Worm (Caenorhabditis elegans) whole organism, mixed stage, embryonic: Measurements from ENCODE around the gene fkb-1.

Source experiments
- M03D4.4 ChIP-seq: sonication (generic microtip); optimal IDR thresholded peaks from 2 replicates; lab custom pipeline; 2017; ENCODE audit warnings: mild to moderate bottlenecking, missing genetic modification characterization, missing compliant biosample characterization
- bed-3 ChIP-seq: fragments of 200-800 bp; sonication (Bioruptor generic); optimal IDR thresholded peaks from 3 replicates; lab custom pipeline; 2018; ENCODE audit warnings: mild to moderate bottlenecking, missing genetic modification characterization, moderate library complexity, missing compliant biosample characterization
- blmp-1 ChIP-seq: fragments of 150-350 bp; optimal IDR thresholded peaks from 2 replicates; lab custom pipeline; 2014; ENCODE audit warnings: missing biosample characterization, missing genetic modification characterization
- ceh-39 ChIP-seq: fragments of 150-350 bp; optimal IDR thresholded peaks from 2 replicates; lab custom pipeline; 2014; ENCODE audit warnings: missing biosample characterization, missing genetic modification characterization
- ceh-83 ChIP-seq: fragments of 200-800 bp; sonication (Bioruptor generic); optimal IDR thresholded peaks from 2 replicates; lab custom pipeline; 2018; ENCODE audit warnings: mild to moderate bottlenecking, missing genetic modification characterization, missing compliant biosample characterization
- ces-1 ChIP-seq: fragments of 150-350 bp; optimal IDR thresholded peaks from 2 replicates; lab custom pipeline; 2014; ENCODE audit warnings: missing biosample characterization, missing genetic modification reagents, missing genetic modification characterization
- cnd-1 ChIP-seq: fragments of 200-800 bp; sonication (Bioruptor generic); optimal IDR thresholded peaks from 2 replicates; lab custom pipeline; 2018; ENCODE audit warnings: mild to moderate bottlenecking, missing genetic modification characterization, missing compliant biosample characterization
- drap-1 ChIP-seq: fragments of 200-800 bp; sonication (Bioruptor generic); optimal IDR thresholded peaks from 3 replicates; lab custom pipeline; 2018; ENCODE audit warnings: mild to moderate bottlenecking, missing genetic modification characterization, missing compliant biosample characterization
- elt-1 ChIP-seq: sonication (generic microtip); optimal IDR thresholded peaks from 2 replicates; lab custom pipeline; 2017; ENCODE audit warnings: missing genetic modification characterization, mild to moderate bottlenecking, missing compliant biosample characterization, antibody characterized with exemption, moderate library complexity, borderline replicate concordance; ENCODE audit not compliant: insufficient read depth
- elt-3 ChIP-seq: fragments of 150-350 bp; optimal IDR thresholded peaks from 2 replicates; lab custom pipeline; 2014; ENCODE audit warnings: missing biosample characterization, missing genetic modification characterization
- lsy-2 ChIP-seq: fragments of 150-350 bp; optimal IDR thresholded peaks from 2 replicates; lab custom pipeline; 2014; ENCODE audit warnings: missing biosample characterization, missing genetic modification characterization
- mab-5 ChIP-seq: fragments of 150-350 bp; optimal IDR thresholded peaks from 2 replicates; lab custom pipeline; 2014; ENCODE audit warnings: missing biosample characterization, missing genetic modification characterization
- mep-1 ChIP-seq: fragments of 150-350 bp; optimal IDR thresholded peaks from 2 replicates; lab custom pipeline; 2017; ENCODE audit warnings: missing biosample characterization, missing genetic modification reagents, missing genetic modification characterization, inconsistent platforms
- mls-2 ChIP-seq: sonication (generic microtip); optimal IDR thresholded peaks from 2 replicates; lab custom pipeline; 2016; ENCODE audit warnings: mild to moderate bottlenecking, missing genetic modification characterization, moderate library complexity, missing compliant biosample characterization
- nhr-12 ChIP-seq: fragments of 150-350 bp; optimal IDR thresholded peaks from 2 replicates; lab custom pipeline; 2014; ENCODE audit warnings: missing biosample characterization, missing genetic modification characterization
- nhr-2 ChIP-seq: fragments of 150-350 bp; optimal IDR thresholded peaks from 2 replicates; lab custom pipeline; 2014; ENCODE audit warnings: missing biosample characterization, missing genetic modification characterization
- nhr-28 ChIP-seq: fragments of 150-350 bp; optimal IDR thresholded peaks from 2 replicates; lab custom pipeline; 2014; ENCODE audit warnings: missing biosample characterization, missing genetic modification characterization
- nhr-76 ChIP-seq: sonication (generic microtip); optimal IDR thresholded peaks from 2 replicates; lab custom pipeline; 2017; ENCODE audit warnings: missing biosample characterization, missing genetic modification characterization
- pha-4 ChIP-seq: fragments of 150-350 bp; optimal IDR thresholded peaks from 2 replicates; lab custom pipeline; 2018; ENCODE audit warnings: missing biosample characterization, missing genetic modification reagents, missing genetic modification characterization
- sem-2 ChIP-seq: fragments of 200-800 bp; sonication (Bioruptor generic); optimal IDR thresholded peaks from 2 replicates; lab custom pipeline; 2018; ENCODE audit warnings: mild to moderate bottlenecking, missing genetic modification characterization, missing compliant biosample characterization
- snpc-4 ChIP-seq: fragments of 150-350 bp; optimal IDR thresholded peaks from 2 replicates; lab custom pipeline; 2014; ENCODE audit warnings: missing biosample characterization, missing genetic modification characterization
- sptf-1 ChIP-seq: sonication (generic microtip); optimal IDR thresholded peaks from 2 replicates; lab custom pipeline; 2017; ENCODE audit warnings: mild to moderate bottlenecking, missing genetic modification characterization, moderate library complexity, missing compliant biosample characterization
- tbx-8 ChIP-seq: fragments of 200-800 bp; sonication (Bioruptor generic); optimal IDR thresholded peaks from 2 replicates; lab custom pipeline; 2018; ENCODE audit warnings: mild to moderate bottlenecking, missing genetic modification characterization, moderate library complexity, missing compliant biosample characterization
- unc-62 ChIP-seq: fragments of 150-350 bp; optimal IDR thresholded peaks from 2 replicates; lab custom pipeline; 2014; ENCODE audit warnings: missing biosample characterization, missing genetic modification reagents, missing genetic modification characterization
- zip-8 ChIP-seq: fragments of 150-350 bp; optimal IDR thresholded peaks from 2 replicates; lab custom pipeline; 2014; ENCODE audit warnings: missing biosample characterization, missing genetic modification characterization
- ztf-11 ChIP-seq: fragments of 150-350 bp; optimal IDR thresholded peaks from 2 replicates; lab custom pipeline; 2014; ENCODE audit warnings: missing biosample characterization, missing genetic modification characterization

Gene fkb-1

ce11 chrIV:11006383-11006782 is 30.0 kb upstream of the fkb-1 start:
- TF ChIP-seq sptf-1 (tag; lab: Kevin White, UChicago) (no peak), snpc-4 (tag; lab: Kevin White, UChicago) (no peak), drap-1 (GFP tag; lab: Kevin White, UChicago) (no peak), elt-3 (no peak), nhr-2 (tag; lab: Kevin White, UChicago) (no peak), mep-1 (tag; lab: Kevin White, UChicago) (no peak), elt-1 (tag; lab: Kevin White, UChicago) (no peak)

ce11 chrIV:11006868-11007267 is 29.5 kb upstream of the fkb-1 start:
- no peak for TF ChIP-seq bed-3 (GFP tag; lab: Kevin White, UChicago)
- no peak for TF ChIP-seq cnd-1
- no peak for TF ChIP-seq ces-1
- TF ChIP-seq mls-2, result no peak
- TF ChIP-seq M03D4.4 (tag; lab: Kevin White, UChicago), result no peak
- TF ChIP-seq snpc-4 (tag; lab: Kevin White, UChicago), result no peak
- TF ChIP-seq ceh-83 (GFP tag; lab: Kevin White, UChicago), result no peak
- no peak for TF ChIP-seq elt-3

ce11 chrIV:11008255-11008654 is 28.1 kb upstream of the fkb-1 start:
- no peak for TF ChIP-seq sptf-1 (tag; lab: Kevin White, UChicago)
- TF ChIP-seq unc-62 (GFP tag; lab: Kevin White, UChicago), result no peak
- TF ChIP-seq pha-4 (tag; lab: Kevin White, UChicago), result peak; percentile 31
- peak; percentile 54 for TF ChIP-seq blmp-1 (tag; lab: Kevin White, UChicago)
- TF ChIP-seq nhr-28 (tag; lab: Kevin White, UChicago), result no peak

ce11 chrIV:11008996-11009395 is 27.4 kb upstream of the fkb-1 start, which contains the start of gene F13H10.6:
TSS of gene F13H10.6 (plus strand) at chrIV:11009296.
- no peak for TF ChIP-seq mab-5 (tag; lab: Kevin White, UChicago)
- TF ChIP-seq sptf-1 (tag; lab: Kevin White, UChicago), result no peak
- TF ChIP-seq ceh-39 (tag; lab: Kevin White, UChicago), result no peak
- no peak for TF ChIP-seq mep-1 (tag; lab: Kevin White, UChicago)
- no peak for TF ChIP-seq lsy-2 (tag; lab: Kevin White, UChicago)
- no peak for TF ChIP-seq blmp-1 (tag; lab: Kevin White, UChicago)
- no peak for TF ChIP-seq pha-4 (tag; lab: Kevin White, UChicago)
- TF ChIP-seq nhr-12 (tag; lab: Kevin White, UChicago), result no peak
- no peak for TF ChIP-seq elt-1 (tag; lab: Kevin White, UChicago)
- no peak for TF ChIP-seq snpc-4 (tag; lab: Kevin White, UChicago)
- TF ChIP-seq ztf-11 (tag; lab: Kevin White, UChicago), result no peak
- TF ChIP-seq unc-62 (GFP tag; lab: Kevin White, UChicago), result no peak
- TF ChIP-seq elt-3, result no peak
- TF ChIP-seq tbx-8, result no peak

ce11 chrIV:11009928-11010327 is 26.5 kb upstream of the fkb-1 start:
- no peak for TF ChIP-seq sptf-1 (tag; lab: Kevin White, UChicago)
- TF ChIP-seq zip-8 (tag; lab: Kevin White, UChicago), result no peak
- TF ChIP-seq M03D4.4 (tag; lab: Kevin White, UChicago), result no peak
- TF ChIP-seq nhr-2 (tag; lab: Kevin White, UChicago), result no peak

- no peak for TF ChIP-seq mep-1 (tag; lab: Kevin White, UChicago)
- no peak for TF ChIP-seq M03D4.4 (tag; lab: Kevin White, UChicago)
- no peak for TF ChIP-seq nhr-76 (tag; lab: Kevin White, UChicago)
- no peak for TF ChIP-seq sem-2 (GFP tag; lab: Kevin White, UChicago)
- no peak for TF ChIP-seq sptf-1 (tag; lab: Kevin White, UChicago)
- TF ChIP-seq elt-3, result no peak
Observed at ce11 chrIV:11011920-11012319, 24.5 kb upstream of the fkb-1 start, which contains the start of gene ndx-9. TSS of gene ndx-9 (minus strand) at chrIV:11012020.

ce11 chrIV:11015881-11016280 is 20.5 kb upstream of the fkb-1 start, which contains the start of gene F13H10.3:
TSS of gene F13H10.3 (minus strand) at chrIV:11015953.
- TF ChIP-seq sptf-1 (tag; lab: Kevin White, UChicago) (no peak), ceh-83 (GFP tag; lab: Kevin White, UChicago) (no peak)
- TF ChIP-seq, all 35 proteins: peak for 0
